Worm (Caenorhabditis elegans) whole organism, mixed stage, embryonic: ENCODE results near the gene gst-30.

ENCODE experiments used
- M03D4.4 ChIP-seq: sonication (generic microtip); optimal IDR thresholded peaks from 2 replicates; lab custom pipeline; 2017; ENCODE audit warnings: mild to moderate bottlenecking, missing genetic modification characterization, missing compliant biosample characterization
- bed-3 ChIP-seq: fragments of 200-800 bp; sonication (Bioruptor generic); optimal IDR thresholded peaks from 3 replicates; lab custom pipeline; 2018; ENCODE audit warnings: mild to moderate bottlenecking, missing genetic modification characterization, moderate library complexity, missing compliant biosample characterization
- blmp-1 ChIP-seq: fragments of 150-350 bp; optimal IDR thresholded peaks from 2 replicates; lab custom pipeline; 2014; ENCODE audit warnings: missing biosample characterization, missing genetic modification characterization
- ceh-39 ChIP-seq: fragments of 150-350 bp; optimal IDR thresholded peaks from 2 replicates; lab custom pipeline; 2014; ENCODE audit warnings: missing biosample characterization, missing genetic modification characterization
- ceh-43 ChIP-seq: fragments of 200-800 bp; sonication (Bioruptor generic); optimal IDR thresholded peaks from 2 replicates; lab custom pipeline; 2018; ENCODE audit warnings: mild to moderate bottlenecking, missing genetic modification characterization, moderate library complexity, missing compliant biosample characterization
- ces-1 ChIP-seq: fragments of 150-350 bp; optimal IDR thresholded peaks from 2 replicates; lab custom pipeline; 2014; ENCODE audit warnings: missing biosample characterization, missing genetic modification reagents, missing genetic modification characterization
- cnd-1 ChIP-seq: fragments of 200-800 bp; sonication (Bioruptor generic); optimal IDR thresholded peaks from 2 replicates; lab custom pipeline; 2018; ENCODE audit warnings: mild to moderate bottlenecking, missing genetic modification characterization, missing compliant biosample characterization
- drap-1 ChIP-seq: fragments of 200-800 bp; sonication (Bioruptor generic); optimal IDR thresholded peaks from 3 replicates; lab custom pipeline; 2018; ENCODE audit warnings: mild to moderate bottlenecking, missing genetic modification characterization, missing compliant biosample characterization
- elt-1 ChIP-seq: sonication (generic microtip); optimal IDR thresholded peaks from 2 replicates; lab custom pipeline; 2017; ENCODE audit warnings: missing genetic modification characterization, mild to moderate bottlenecking, missing compliant biosample characterization, antibody characterized with exemption, moderate library complexity, borderline replicate concordance; ENCODE audit not compliant: insufficient read depth
- elt-3 ChIP-seq: fragments of 150-350 bp; optimal IDR thresholded peaks from 2 replicates; lab custom pipeline; 2014; ENCODE audit warnings: missing biosample characterization, missing genetic modification characterization
- flh-1 ChIP-seq: fragments of 200-800 bp; sonication (Bioruptor generic); optimal IDR thresholded peaks from 2 replicates; lab custom pipeline; 2018; ENCODE audit warnings: mild to moderate bottlenecking, missing genetic modification characterization, moderate library complexity, missing compliant biosample characterization
- ham-2 ChIP-seq: fragments of 200-800 bp; sonication (Bioruptor generic); optimal IDR thresholded peaks from 2 replicates; lab custom pipeline; 2018; ENCODE audit warnings: mild to moderate bottlenecking, missing genetic modification characterization, missing compliant biosample characterization
- hlh-1 ChIP-seq: fragments of 150-350 bp; optimal IDR thresholded peaks from 2 replicates; lab custom pipeline; 2014; ENCODE audit warnings: missing biosample characterization, missing genetic modification reagents, missing genetic modification characterization
- lin-13 ChIP-seq: fragments of 150-350 bp; optimal IDR thresholded peaks from 2 replicates; lab custom pipeline; 2014; ENCODE audit warnings: missing biosample characterization, missing genetic modification characterization
- lin-32 ChIP-seq: fragments of 200-800 bp; sonication (Bioruptor generic); optimal IDR thresholded peaks from 2 replicates; lab custom pipeline; 2018; ENCODE audit warnings: mild to moderate bottlenecking, missing genetic modification characterization, missing compliant biosample characterization
- lsy-2 ChIP-seq: fragments of 150-350 bp; optimal IDR thresholded peaks from 2 replicates; lab custom pipeline; 2014; ENCODE audit warnings: missing biosample characterization, missing genetic modification characterization
- mab-5 ChIP-seq: fragments of 150-350 bp; optimal IDR thresholded peaks from 2 replicates; lab custom pipeline; 2014; ENCODE audit warnings: missing biosample characterization, missing genetic modification characterization
- mls-2 ChIP-seq: sonication (generic microtip); optimal IDR thresholded peaks from 2 replicates; lab custom pipeline; 2016; ENCODE audit warnings: mild to moderate bottlenecking, missing genetic modification characterization, moderate library complexity, missing compliant biosample characterization
- nhr-2 ChIP-seq: fragments of 150-350 bp; optimal IDR thresholded peaks from 2 replicates; lab custom pipeline; 2014; ENCODE audit warnings: missing biosample characterization, missing genetic modification characterization
- nhr-237 ChIP-seq: fragments of 150-350 bp; optimal IDR thresholded peaks from 2 replicates; lab custom pipeline; 2014; ENCODE audit warnings: missing biosample characterization, missing genetic modification characterization
- nhr-28 ChIP-seq: fragments of 150-350 bp; optimal IDR thresholded peaks from 2 replicates; lab custom pipeline; 2014; ENCODE audit warnings: missing biosample characterization, missing genetic modification characterization
- nhr-76 ChIP-seq: sonication (generic microtip); optimal IDR thresholded peaks from 2 replicates; lab custom pipeline; 2017; ENCODE audit warnings: missing biosample characterization, missing genetic modification characterization
- pha-4 ChIP-seq: fragments of 150-350 bp; optimal IDR thresholded peaks from 2 replicates; lab custom pipeline; 2018; ENCODE audit warnings: missing biosample characterization, missing genetic modification reagents, missing genetic modification characterization
- sem-2 ChIP-seq: fragments of 200-800 bp; sonication (Bioruptor generic); optimal IDR thresholded peaks from 2 replicates; lab custom pipeline; 2018; ENCODE audit warnings: mild to moderate bottlenecking, missing genetic modification characterization, missing compliant biosample characterization
- sptf-1 ChIP-seq: sonication (generic microtip); optimal IDR thresholded peaks from 2 replicates; lab custom pipeline; 2017; ENCODE audit warnings: mild to moderate bottlenecking, missing genetic modification characterization, moderate library complexity, missing compliant biosample characterization
- tbx-8 ChIP-seq: fragments of 200-800 bp; sonication (Bioruptor generic); optimal IDR thresholded peaks from 2 replicates; lab custom pipeline; 2018; ENCODE audit warnings: mild to moderate bottlenecking, missing genetic modification characterization, moderate library complexity, missing compliant biosample characterization
- unc-120 ChIP-seq: sonication (generic microtip); optimal IDR thresholded peaks from 2 replicates; lab custom pipeline; 2017; ENCODE audit warnings: missing genetic modification characterization, missing compliant biosample characterization; ENCODE audit not compliant: poor library complexity, severe bottlenecking
- unc-39 ChIP-seq: fragments of 150-350 bp; optimal IDR thresholded peaks from 2 replicates; lab custom pipeline; 2014; ENCODE audit warnings: missing biosample characterization, missing genetic modification characterization
- unc-62 ChIP-seq: fragments of 150-350 bp; optimal IDR thresholded peaks from 2 replicates; lab custom pipeline; 2014; ENCODE audit warnings: missing biosample characterization, missing genetic modification reagents, missing genetic modification characterization
- ztf-11 ChIP-seq: fragments of 150-350 bp; optimal IDR thresholded peaks from 2 replicates; lab custom pipeline; 2014; ENCODE audit warnings: missing biosample characterization, missing genetic modification characterization

The gst-30 gene

DNA sequence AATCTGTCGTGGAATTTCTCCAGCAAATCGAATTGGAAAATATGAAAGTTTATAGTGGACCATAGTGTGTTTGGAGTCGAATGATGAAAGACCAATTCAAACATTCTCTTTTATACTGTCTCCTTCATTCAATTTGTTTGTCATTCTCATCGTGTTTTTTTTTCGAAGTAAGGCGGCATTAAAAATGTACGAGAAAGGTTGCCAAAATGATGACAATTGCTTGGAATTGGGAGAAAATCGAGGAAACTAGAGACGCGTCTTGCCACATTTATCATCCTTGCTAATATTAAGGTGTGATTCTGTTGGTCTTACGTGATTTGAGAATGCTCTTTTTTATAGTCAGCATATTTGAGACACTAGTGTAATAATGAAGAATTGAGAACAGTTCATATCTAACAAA, at the start of gene gst-30:
TSS of gene gst-30 (minus strand) at position 101 of the 400 bp plus-strand sequence.
- TF ChIP-seq M03D4.4 (no peak), blmp-1 (tag; lab: Kevin White, UChicago) (no peak), unc-120 (tag; lab: Kevin White, UChicago) (no peak), sptf-1 (tag; lab: Kevin White, UChicago) (no peak), nhr-237 (no peak), cnd-1 (no peak), tbx-8 (GFP tag; lab: Kevin White, UChicago) (no peak), flh-1 (GFP tag; lab: Kevin White, UChicago) (no peak), ceh-43 (GFP tag; lab: Kevin White, UChicago) (no peak), unc-39 (tag; lab: Kevin White, UChicago) (no peak), drap-1 (no peak), elt-1 (tag; lab: Kevin White, UChicago) (no peak), ces-1 (GFP tag; lab: Kevin White, UChicago) (no peak), ztf-11 (no peak), nhr-28 (no peak)

DNA sequence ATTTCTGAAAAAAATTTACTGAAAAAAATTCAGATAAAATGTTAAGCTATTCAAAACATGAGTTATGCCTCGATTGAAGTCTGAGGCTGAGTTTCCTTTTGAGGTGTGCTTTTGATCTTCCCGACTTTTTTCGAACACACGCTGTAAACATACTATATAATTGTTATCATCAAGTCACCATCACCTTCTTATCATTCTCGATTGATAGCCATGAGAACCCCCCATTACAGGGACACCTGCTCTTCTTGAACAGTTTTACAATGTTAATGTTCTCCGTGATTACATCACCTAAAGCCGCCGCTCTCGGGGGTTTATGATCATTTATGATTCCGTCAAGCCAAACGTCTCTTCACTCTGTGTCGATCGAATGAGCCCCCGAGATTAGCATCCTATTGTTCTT, 49.3 kb upstream of the gst-30 start:
- no peak for TF ChIP-seq ztf-11
- no peak for TF ChIP-seq unc-39 (tag; lab: Kevin White, UChicago)
- no peak for TF ChIP-seq unc-62
- no peak for TF ChIP-seq bed-3
- no peak for TF ChIP-seq lin-13
- TF ChIP-seq ceh-39 (tag; lab: Kevin White, UChicago) = no peak
- no peak for TF ChIP-seq lin-32
- TF ChIP-seq nhr-76 (tag; lab: Kevin White, UChicago) = no peak

DNA sequence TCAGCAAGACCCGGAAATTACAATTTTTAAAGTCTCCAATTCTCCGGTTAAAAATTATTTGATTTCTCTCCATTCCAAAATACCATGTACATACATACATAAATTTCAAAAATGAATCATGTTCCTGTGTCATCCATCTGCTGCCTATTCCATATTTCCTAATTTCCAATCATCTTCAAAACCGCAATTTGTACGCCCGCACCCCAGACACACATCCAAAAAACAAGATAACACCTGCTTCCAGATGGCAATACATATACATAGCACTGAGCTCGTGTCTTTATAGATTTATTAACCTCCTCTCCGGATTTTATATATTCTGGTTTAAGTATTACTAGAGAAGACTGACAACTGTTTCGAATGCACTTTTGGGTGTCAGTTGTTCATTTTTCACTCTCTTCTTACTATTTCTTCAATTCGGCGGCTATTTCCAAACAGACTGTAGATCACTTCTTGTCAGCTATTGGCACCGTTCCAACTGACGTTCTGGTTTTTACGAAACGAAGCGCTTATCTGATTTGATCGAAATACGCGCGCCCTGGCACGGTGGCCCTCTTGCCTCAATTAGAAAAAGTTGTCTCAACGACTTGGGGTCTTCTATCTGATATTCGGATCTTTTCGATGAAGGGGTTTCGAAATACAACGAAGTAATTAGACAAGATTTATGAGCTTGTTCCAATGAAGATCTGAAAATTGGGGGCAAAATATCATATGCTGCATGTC, 47.0 kb upstream of the gst-30 start:
- TF ChIP-seq sem-2 (GFP tag; lab: Kevin White, UChicago) (no peak), elt-1 (tag; lab: Kevin White, UChicago) (no peak), sptf-1 (tag; lab: Kevin White, UChicago) (no peak), hlh-1 (peak; percentile 21), tbx-8 (GFP tag; lab: Kevin White, UChicago) (no peak), ces-1 (GFP tag; lab: Kevin White, UChicago) (no peak), unc-62 (no peak), ceh-43 (GFP tag; lab: Kevin White, UChicago) (no peak), flh-1 (GFP tag; lab: Kevin White, UChicago) (no peak), lin-32 (peak; percentile 92), nhr-76 (tag; lab: Kevin White, UChicago) (no peak), elt-3 (tag; lab: Kevin White, UChicago) (no peak), mab-5 (tag; lab: Kevin White, UChicago) (no peak)

DNA sequence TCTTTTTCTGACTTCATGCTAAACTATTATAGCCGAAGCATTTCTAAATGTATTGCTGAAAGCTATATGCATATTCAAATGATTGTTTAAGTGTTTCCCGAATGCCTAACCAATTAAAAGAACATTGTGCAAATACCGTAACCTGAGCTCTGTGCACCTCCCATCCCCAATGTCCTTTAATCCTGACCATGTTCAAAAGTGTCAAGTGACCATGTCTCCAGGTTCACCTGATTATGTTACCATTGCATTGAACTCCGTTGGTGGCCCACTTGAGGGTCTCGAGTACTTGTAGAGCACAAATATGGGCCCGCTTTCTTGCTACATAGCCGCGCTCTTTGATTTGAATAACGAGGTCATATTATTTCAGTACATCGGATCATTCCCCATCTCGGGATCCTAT, 40.5 kb upstream of the gst-30 start:
- TF ChIP-seq mls-2 (tag; lab: Kevin White, UChicago) (no peak), ceh-43 (GFP tag; lab: Kevin White, UChicago) (no peak), ham-2 (GFP tag; lab: Kevin White, UChicago) (no peak), lsy-2 (tag; lab: Kevin White, UChicago) (no peak), pha-4 (tag; lab: Kevin White, UChicago) (peak; percentile 24), nhr-2 (peak; percentile 67)
- TF ChIP-seq, all 35 proteins: peak for 2

DNA sequence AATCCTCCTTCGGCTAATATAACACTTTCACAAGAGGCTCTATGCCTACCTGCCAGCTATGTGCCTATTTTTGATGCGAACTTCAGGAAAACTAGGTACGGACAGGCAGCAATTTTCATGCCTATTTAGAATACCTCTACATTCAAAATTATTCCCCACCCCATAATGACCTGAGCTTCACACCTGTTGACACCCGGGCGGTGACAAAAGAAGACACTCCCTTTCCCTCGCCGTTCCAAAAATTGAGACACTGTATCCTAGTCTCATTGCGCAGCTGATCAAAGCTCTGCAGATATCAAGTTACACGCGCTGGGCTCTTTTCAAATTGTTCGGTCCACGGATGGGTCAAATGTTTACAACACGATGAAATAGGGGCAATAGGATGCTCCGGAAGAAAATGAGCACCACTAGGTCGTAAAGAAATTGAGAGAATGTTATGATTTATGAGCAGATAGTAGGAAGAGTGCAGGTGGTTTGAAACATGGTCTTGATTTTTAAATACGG, 39.6 kb upstream of the gst-30 start:
- TF ChIP-seq mls-2 (tag; lab: Kevin White, UChicago) (no peak), lin-32 (peak; percentile 54)
